In genomic region chrX:19154998-19155397, dm6 we compare ENCODE assay signal across 5 fruit fly cellular contexts.
A peak's percentile ranks its signal among the peaks of the same experiment; 100 is the strongest.
TF ChIP-seq lines count a peak whose summit lies in the region.

No protein-coding gene starts in this region.

- peak; percentile 3 for TF ChIP-seq CTCF in whole organism, embryonic (GFP tag; optimal IDR thresholded peaks at IDR 0.05; lab: Kevin White, UChicago)

TF ChIP-seq in whole organism, adult, 20 proteins besides CTCF, POLR2A, EP300 and RAD21 (continues in another document):
- TF ChIP-seq CG33017 (tag; optimal IDR thresholded peaks at IDR 0.05; lab: Kevin White, UChicago): peak; percentile 81
- TF ChIP-seq CG1620 (GFP tag; optimal IDR thresholded peaks at IDR 0.05; lab: Kevin White, UChicago): no peak
- TF ChIP-seq kay (GFP tag; lab: Kevin White, UChicago; ENCODE audit: borderline replicate concordance): no peak
- TF ChIP-seq CG14711 (tag; optimal IDR thresholded peaks at IDR 0.05; lab: Kevin White, UChicago): peak; percentile 83
- peak; percentile 58 for TF ChIP-seq Crg-1 (GFP tag; optimal IDR thresholded peaks at IDR 0.05; lab: Kevin White, UChicago)
- no peak for TF ChIP-seq ovo (GFP tag; optimal IDR thresholded peaks at IDR 0.05; lab: Kevin White, UChicago)
- TF ChIP-seq CG5204 (GFP tag; optimal IDR thresholded peaks at IDR 0.05; lab: Kevin White, UChicago): peak; percentile 53
- no peak for TF ChIP-seq cnc (optimal IDR thresholded peaks at IDR 0.05; lab: Kevin White, UChicago)
- TF ChIP-seq Hr96 (GFP tag; optimal IDR thresholded peaks at IDR 0.05; lab: Kevin White, UChicago): peak; percentile 46
- TF ChIP-seq cic (GFP tag; optimal IDR thresholded peaks at IDR 0.05; lab: Kevin White, UChicago): peak; percentile 47
- peak; percentile 82 for TF ChIP-seq bab1 (GFP tag; optimal IDR thresholded peaks at IDR 0.05; lab: Kevin White, UChicago)
- TF ChIP-seq CG7101 (tag; optimal IDR thresholded peaks at IDR 0.05; lab: Kevin White, UChicago): peak; percentile 82
- peak; percentile 35 for TF ChIP-seq Mnt (GFP tag; optimal IDR thresholded peaks at IDR 0.05; lab: Kevin White, UChicago)
- peak; percentile 72 for TF ChIP-seq CG12768 (GFP tag; optimal IDR thresholded peaks at IDR 0.05; lab: Kevin White, UChicago)
- peak; percentile 22 for TF ChIP-seq Clk (GFP tag; optimal IDR thresholded peaks at IDR 0.05; lab: Kevin White, UChicago)
- TF ChIP-seq pad (GFP tag; optimal IDR thresholded peaks at IDR 0.05; lab: Kevin White, UChicago): peak; percentile 55
- peak; percentile 67 for TF ChIP-seq CG7045 (GFP tag; optimal IDR thresholded peaks at IDR 0.05; lab: Kevin White, UChicago)
- TF ChIP-seq CG11617 (GFP tag; optimal IDR thresholded peaks at IDR 0.05; lab: Kevin White, UChicago): peak; percentile 54

TF ChIP-seq in whole organism, embryonic, 481 proteins besides CTCF, POLR2A, EP300 and RAD21 (continues in another document):
- TF ChIP-seq C15 (GFP tag; IDR thresholded peaks at IDR 0.05; lab: Robert Waterston, UW): peak; percentile 40; the same call in 1 of the 3 replicates
- TF ChIP-seq Dip3 (GFP tag; optimal IDR thresholded peaks at IDR 0.05; lab: Kevin White, UChicago): peak; percentile 31
- TF ChIP-seq CG3065 (GFP tag; optimal IDR thresholded peaks at IDR 0.05; lab: Kevin White, UChicago): peak; percentile 55
- TF ChIP-seq CG11695 (GFP tag; IDR thresholded peaks at IDR 0.05; lab: Robert Waterston, UW): peak; percentile 69; the same call in 2 of the 3 replicates
- TF ChIP-seq CG16863 (GFP tag; optimal IDR thresholded peaks at IDR 0.05; lab: Kevin White, UChicago): peak; percentile 89
- TF ChIP-seq Camta (GFP tag; optimal IDR thresholded peaks at IDR 0.05; lab: Kevin White, UChicago): peak; percentile 86
- no peak for TF ChIP-seq da (GFP tag; optimal IDR thresholded peaks at IDR 0.05; lab: Kevin White, UChicago)
- TF ChIP-seq eyg (GFP tag; optimal IDR thresholded peaks at IDR 0.05; lab: Kevin White, UChicago): peak; percentile 70
- TF ChIP-seq Bdp1 (GFP tag; optimal IDR thresholded peaks at IDR 0.05; lab: Kevin White, UChicago): peak; percentile 56
- TF ChIP-seq CG10366 (GFP tag; IDR thresholded peaks at IDR 0.05; lab: Robert Waterston, UW): peak; percentile 74
- peak; percentile 77 for TF ChIP-seq CG10654 (GFP tag; optimal IDR thresholded peaks at IDR 0.05; lab: Kevin White, UChicago)
- peak; percentile 80 for TF ChIP-seq CG30403 (GFP tag; optimal IDR thresholded peaks at IDR 0.05; lab: Kevin White, UChicago)
- TF ChIP-seq CG1024 (GFP tag; IDR thresholded peaks at IDR 0.05; lab: Robert Waterston, UW): peak; percentile 87
- peak; percentile 93 for TF ChIP-seq gsb-n (tag; optimal IDR thresholded peaks at IDR 0.05; lab: Kevin White, UChicago)
- no peak for TF ChIP-seq sna (GFP tag; IDR thresholded peaks at IDR 0.05; lab: Robert Waterston, UW; ENCODE audit: partially characterized antibody)
- peak; percentile 89 for TF ChIP-seq jumu (GFP tag; optimal IDR thresholded peaks at IDR 0.05; lab: Kevin White, UChicago)
- peak; percentile 87 for TF ChIP-seq Chrac-16 (GFP tag; optimal IDR thresholded peaks at IDR 0.05; lab: Kevin White, UChicago)
- peak; percentile 96 for TF ChIP-seq ci (GFP tag; IDR thresholded peaks at IDR 0.05; lab: Robert Waterston, UW)

TF ChIP-seq in whole organism, prepupa, 60 proteins besides CTCF, POLR2A, EP300 and RAD21 (continues in another document):
- peak; percentile 97 for TF ChIP-seq CG6163 (GFP tag; IDR thresholded peaks at IDR 0.05; lab: Robert Waterston, UW)
- TF ChIP-seq Eip93F (GFP tag; optimal IDR thresholded peaks at IDR 0.05; lab: Kevin White, UChicago): peak; percentile 83
- TF ChIP-seq Eip78C (GFP tag; lab: Kevin White, UChicago): peak; percentile 99
- TF ChIP-seq CG31627 (GFP tag; optimal IDR thresholded peaks at IDR 0.05; lab: Kevin White, UChicago): peak; percentile 94
- peak; percentile 95 for TF ChIP-seq cyc (GFP tag; optimal IDR thresholded peaks at IDR 0.05; lab: Kevin White, UChicago)
- peak; percentile 97 for TF ChIP-seq topi (GFP tag; optimal IDR thresholded peaks at IDR 0.05; lab: Kevin White, UChicago)
- peak; percentile 78 for TF ChIP-seq CG11294 (GFP tag; IDR thresholded peaks at IDR 0.05; lab: Robert Waterston, UW)
- TF ChIP-seq fkh (GFP tag; optimal IDR thresholded peaks at IDR 0.05; lab: Kevin White, UChicago): peak; percentile 50
- peak; percentile 91 for TF ChIP-seq Sox15 (GFP tag; optimal IDR thresholded peaks at IDR 0.05; lab: Kevin White, UChicago)
- peak; percentile 89 for TF ChIP-seq CG1621 (tag; optimal IDR thresholded peaks at IDR 0.05; lab: Kevin White, UChicago)
- TF ChIP-seq Smox (GFP tag; optimal IDR thresholded peaks at IDR 0.05; lab: Kevin White, UChicago): peak; percentile 93
- TF ChIP-seq CG16779 (tag; optimal IDR thresholded peaks at IDR 0.05; lab: Kevin White, UChicago): peak; percentile 84
- peak; percentile 91 for TF ChIP-seq CG11762 (GFP tag; optimal IDR thresholded peaks at IDR 0.05; lab: Kevin White, UChicago; ENCODE audit: insufficient read depth)
- TF ChIP-seq Gug (GFP tag; IDR thresholded peaks at IDR 0.05; lab: Robert Waterston, UW): peak; percentile 93
- peak; percentile 92 for TF ChIP-seq CG4318 (GFP tag; optimal IDR thresholded peaks at IDR 0.05; lab: Kevin White, UChicago)
- peak; percentile 99 for TF ChIP-seq svp (GFP tag; lab: Kevin White, UChicago)
- peak; percentile 97 for TF ChIP-seq CG32006 (GFP tag; optimal IDR thresholded peaks at IDR 0.05; lab: Kevin White, UChicago)
- TF ChIP-seq CG6276 (GFP tag; optimal IDR thresholded peaks at IDR 0.05; lab: Kevin White, UChicago): peak; percentile 89
- TF ChIP-seq CG8632 (GFP tag; optimal IDR thresholded peaks at IDR 0.05; lab: Kevin White, UChicago): peak; percentile 92
- TF ChIP-seq Hr4 (GFP tag; optimal IDR thresholded peaks at IDR 0.05; lab: Kevin White, UChicago): peak; percentile 96

TF ChIP-seq in whole organism, pupa, 21 proteins besides CTCF, POLR2A, EP300 and RAD21:
- TF ChIP-seq CG14655 (GFP tag; optimal IDR thresholded peaks at IDR 0.05; lab: Kevin White, UChicago): peak; percentile 95
- TF ChIP-seq CG9948 (tag; optimal IDR thresholded peaks at IDR 0.05; lab: Kevin White, UChicago): peak; percentile 85
- peak; percentile 94 for TF ChIP-seq EcR (GFP tag; optimal IDR thresholded peaks at IDR 0.05; lab: Kevin White, UChicago)
- TF ChIP-seq CG34367 (tag; optimal IDR thresholded peaks at IDR 0.05; lab: Kevin White, UChicago): peak; percentile 91
- TF ChIP-seq CG12605 (GFP tag; IDR thresholded peaks at IDR 0.05; lab: Robert Waterston, UW): peak; percentile 90
- TF ChIP-seq CG17806 (tag; optimal IDR thresholded peaks at IDR 0.05; lab: Kevin White, UChicago): peak; percentile 91
- TF ChIP-seq fd96Ca (GFP tag; IDR thresholded peaks at IDR 0.05; lab: Robert Waterston, UW): peak; percentile 95
- peak; percentile 24; the same call in 1 of the 2 replicates for TF ChIP-seq CG10348 (GFP tag; IDR thresholded peaks at IDR 0.05; lab: Robert Waterston, UW)
- peak; percentile 88 for TF ChIP-seq rn (GFP tag; IDR thresholded peaks at IDR 0.05; lab: Robert Waterston, UW)
- TF ChIP-seq CG13204 (GFP tag; optimal IDR thresholded peaks at IDR 0.05; lab: Kevin White, UChicago): peak; percentile 67
- peak; percentile 96 for TF ChIP-seq Pif1A (GFP tag; optimal IDR thresholded peaks at IDR 0.05; lab: Kevin White, UChicago)
- TF ChIP-seq Snoo (tag; optimal IDR thresholded peaks at IDR 0.05; lab: Kevin White, UChicago): peak; percentile 93
- peak; percentile 96 for TF ChIP-seq Pif1B (GFP tag; optimal IDR thresholded peaks at IDR 0.05; lab: Kevin White, UChicago)
- peak; percentile 94 for TF ChIP-seq Ets98B (GFP tag; IDR thresholded peaks at IDR 0.05; lab: Robert Waterston, UW)
- TF ChIP-seq gl (tag; optimal IDR thresholded peaks at IDR 0.05; lab: Kevin White, UChicago): peak; percentile 84
- peak; percentile 23 for TF ChIP-seq D1 (tag; optimal IDR thresholded peaks at IDR 0.05; lab: Kevin White, UChicago)
- TF ChIP-seq CG8159 (tag; optimal IDR thresholded peaks at IDR 0.05; lab: Kevin White, UChicago): peak; percentile 91
- peak; percentile 90 for TF ChIP-seq CG32121 (GFP tag; IDR thresholded peaks at IDR 0.05; lab: Robert Waterston, UW)
- TF ChIP-seq CG4496 (GFP tag; IDR thresholded peaks at IDR 0.05; lab: Robert Waterston, UW): peak; percentile 94
- TF ChIP-seq CG8301 (tag; optimal IDR thresholded peaks at IDR 0.05; lab: Kevin White, UChicago): peak; percentile 93
- TF ChIP-seq CG15710 (tag; optimal IDR thresholded peaks at IDR 0.05; lab: Kevin White, UChicago): peak; percentile 92

TF ChIP-seq in whole organism, wandering third instar larva, 38 proteins besides CTCF, POLR2A, EP300 and RAD21 (continues in another document):
- no peak for TF ChIP-seq Dfd (GFP tag; optimal IDR thresholded peaks at IDR 0.05; lab: Kevin White, UChicago)
- peak; percentile 89 for TF ChIP-seq CG32264 (GFP tag; optimal IDR thresholded peaks at IDR 0.05; lab: Kevin White, UChicago)
- TF ChIP-seq Mio (GFP tag; optimal IDR thresholded peaks at IDR 0.05; lab: Kevin White, UChicago): peak; percentile 5
- TF ChIP-seq N (GFP tag; optimal IDR thresholded peaks at IDR 0.05; lab: Kevin White, UChicago): no peak
- TF ChIP-seq sv (GFP tag; optimal IDR thresholded peaks at IDR 0.05; lab: Kevin White, UChicago): peak; percentile 73
- TF ChIP-seq ey (GFP tag; optimal IDR thresholded peaks at IDR 0.05; lab: Kevin White, UChicago): peak; percentile 90
- no peak for TF ChIP-seq dl (GFP tag; optimal IDR thresholded peaks at IDR 0.05; lab: Kevin White, UChicago; ENCODE audit: insufficient read depth in 1 of 2, partially characterized antibody in 2 of 2)
- TF ChIP-seq Hnf4 (GFP tag; optimal IDR thresholded peaks at IDR 0.05; lab: Kevin White, UChicago): peak; percentile 83
- peak; percentile 70 to 89 for TF ChIP-seq foxo (GFP tag; optimal IDR thresholded peaks at IDR 0.05; lab: Kevin White, UChicago)
- TF ChIP-seq CrebA (GFP tag; optimal IDR thresholded peaks at IDR 0.05; lab: Kevin White, UChicago; ENCODE audit: borderline replicate concordance): no peak
- TF ChIP-seq h (GFP tag; optimal IDR thresholded peaks at IDR 0.05; lab: Kevin White, UChicago): peak; percentile 90
- TF ChIP-seq Hr83 (GFP tag; optimal IDR thresholded peaks at IDR 0.05; lab: Kevin White, UChicago; ENCODE audit: poor library complexity, severe bottlenecking): no peak
- TF ChIP-seq Myc (optimal IDR thresholded peaks at IDR 0.05; lab: Kevin White, UChicago): no peak
- peak; percentile 85 for TF ChIP-seq OdsH (GFP tag; optimal IDR thresholded peaks at IDR 0.05; lab: Kevin White, UChicago)
- peak; percentile 78 for TF ChIP-seq dmrt93B (GFP tag; optimal IDR thresholded peaks at IDR 0.05; lab: Kevin White, UChicago)
- peak; percentile 56 for TF ChIP-seq Rel (GFP tag; optimal IDR thresholded peaks at IDR 0.05; lab: Kevin White, UChicago)
- peak; percentile 52 for TF ChIP-seq Rel (tag; optimal IDR thresholded peaks at IDR 0.05; lab: Kevin White, UChicago)
- no peak for TF ChIP-seq pan (optimal IDR thresholded peaks at IDR 0.05; lab: Kevin White, UChicago)
- no peak for TF ChIP-seq lola (GFP tag; optimal IDR thresholded peaks at IDR 0.05; lab: Kevin White, UChicago)
- TF ChIP-seq Vsx2 (GFP tag; optimal IDR thresholded peaks at IDR 0.05; lab: Kevin White, UChicago; ENCODE audit: partially characterized antibody): no peak
- TF ChIP-seq psq (GFP tag; optimal IDR thresholded peaks at IDR 0.05; lab: Kevin White, UChicago): peak; percentile 81
- no peak for TF ChIP-seq dsf (GFP tag; optimal IDR thresholded peaks at IDR 0.05; lab: Kevin White, UChicago; ENCODE audit: borderline replicate concordance)
